Worm (Caenorhabditis elegans) whole organism, L4 larva: ENCODE results near the gene eef-1B.2.

Experiments
- F49E8.2 ChIP-seq: sonication (generic microtip); optimal IDR thresholded peaks from 2 replicates; lab custom pipeline; 2016; ENCODE audit warnings: missing compliant biosample characterization, mild to moderate bottlenecking, missing genetic modification characterization, borderline replicate concordance
- T26A8.4 ChIP-seq: fragments of 200-800 bp; sonication (Bioruptor generic); IDR thresholded peaks from 2 replicates; pipeline ENCODE4 v1.3.6; 2022; ENCODE audit warnings: missing genetic modification characterization, missing compliant biosample characterization
- Y105C5A.15 ChIP-seq: fragments of 200-800 bp; sonication (Bioruptor generic); IDR thresholded peaks from 2 replicates; pipeline ENCODE4 v1.3.6; 2022; ENCODE audit warnings: missing genetic modification characterization, missing compliant biosample characterization
- Y5F2A.4 ChIP-seq: fragments of 200-800 bp; sonication (Bioruptor generic); optimal IDR thresholded peaks from 2 replicates; lab custom pipeline; 2018; ENCODE audit warnings: mild to moderate bottlenecking, missing genetic modification characterization, missing compliant biosample characterization
- Y75B8A.6 ChIP-seq: fragments of 200-800 bp; sonication (Bioruptor generic); IDR thresholded peaks from 2 replicates; pipeline ENCODE4 v1.3.6; 2022; ENCODE audit warnings: missing genetic modification reagents, missing genetic modification characterization, missing compliant biosample characterization
- ZK337.2 ChIP-seq: fragments of 200-800 bp; sonication (Bioruptor generic); IDR thresholded peaks from 2 replicates; pipeline ENCODE4 v1.3.6; 2022; ENCODE audit warnings: missing genetic modification reagents, missing genetic modification characterization, missing compliant biosample characterization
- ZK546.5 ChIP-seq, 2 experiments: sonication (generic microtip); optimal IDR thresholded peaks; 2 replicates each; lab custom pipeline; 2017; ENCODE audit warnings: missing biosample characterization in 2 of 2, missing genetic modification characterization in 2 of 2
- ama-1 ChIP-seq: fragments of 150-350 bp; optimal IDR thresholded peaks from 2 replicates; lab custom pipeline; 2014; ENCODE audit warnings: inconsistent platforms, mixed read lengths
- arid-1 ChIP-seq: fragments of 200-800 bp; sonication (Bioruptor generic); conservative IDR thresholded peaks from 2 replicates; pipeline ENCODE4 v1.3.6; 2022; ENCODE audit warnings: missing genetic modification reagents, missing genetic modification characterization, missing compliant biosample characterization
- attf-4 ChIP-seq: sonication (generic microtip); optimal IDR thresholded peaks from 3 replicates; lab custom pipeline; 2017; ENCODE audit warnings: missing biosample characterization, missing genetic modification characterization
- ceh-32 ChIP-seq: sonication (generic microtip); optimal IDR thresholded peaks from 2 replicates; lab custom pipeline; 2016; ENCODE audit warnings: mild to moderate bottlenecking, missing genetic modification characterization, missing compliant biosample characterization; ENCODE audit not compliant: poor library complexity
- ceh-44 ChIP-seq: fragments of 200-800 bp; sonication (Bioruptor generic); IDR thresholded peaks from 2 replicates; pipeline ENCODE4 v1.3.6; 2022; ENCODE audit warnings: missing genetic modification reagents, missing genetic modification characterization, missing compliant biosample characterization
- ces-1 ChIP-seq: fragments of 150-350 bp; sonication (generic microtip); optimal IDR thresholded peaks from 4 replicates; lab custom pipeline; 2014; ENCODE audit warnings: missing biosample characterization, missing genetic modification reagents, missing genetic modification characterization
- daf-12 ChIP-seq: fragments of 150-350 bp; optimal IDR thresholded peaks from 2 replicates; lab custom pipeline; 2014; ENCODE audit warnings: missing biosample characterization, missing genetic modification reagents, missing genetic modification characterization
- daf-16 ChIP-seq, 3 experiments: sonication (generic microtip); optimal IDR thresholded peaks; 2 replicates each; lab custom pipeline; 2016 to 2017; ENCODE audit warnings: missing genetic modification characterization in 3 of 3, missing genetic modification reagents in 3 of 3, mild to moderate bottlenecking in 2 of 3, missing compliant biosample characterization in 2 of 3, missing biosample characterization in 1 of 3, moderate library complexity in 1 of 3
- dmd-6 ChIP-seq: fragments of 200-800 bp; sonication (Bioruptor generic); IDR thresholded peaks from 2 replicates; pipeline ENCODE4 v1.3.6; 2022; ENCODE audit warnings: missing genetic modification reagents, missing genetic modification characterization, missing compliant biosample characterization
- dmd-8 ChIP-seq: fragments of 200-800 bp; sonication (Bioruptor generic); IDR thresholded peaks from 2 replicates; pipeline ENCODE4 v1.3.6; 2022; ENCODE audit warnings: missing genetic modification characterization, missing compliant biosample characterization
- dpl-1 ChIP-seq: fragments of 150-350 bp; optimal IDR thresholded peaks from 2 replicates; lab custom pipeline; 2014; ENCODE audit warnings: missing biosample characterization, missing genetic modification reagents, missing genetic modification characterization
- fkh-10 ChIP-seq: fragments of 150-350 bp; optimal IDR thresholded peaks from 2 replicates; lab custom pipeline; 2014; ENCODE audit warnings: missing biosample characterization, missing genetic modification reagents, missing genetic modification characterization
- gei-8 ChIP-seq: fragments of 200-800 bp; sonication (Bioruptor generic); optimal IDR thresholded peaks from 2 replicates; lab custom pipeline; 2018; ENCODE audit warnings: mild to moderate bottlenecking, missing genetic modification characterization, missing compliant biosample characterization
- hif-1 ChIP-seq, 2 experiments: sonication (generic microtip); optimal IDR thresholded peaks; 2 replicates each; lab custom pipeline; 2016 to 2017; ENCODE audit warnings: missing compliant biosample characterization in 2 of 2, missing genetic modification characterization in 2 of 2, missing genetic modification reagents in 2 of 2, missing genotype in 2 of 2, mild to moderate bottlenecking in 1 of 2
- lim-7 ChIP-seq: fragments of 200-800 bp; sonication (Bioruptor generic); IDR thresholded peaks from 2 replicates; pipeline ENCODE4 v1.3.6; 2022; ENCODE audit warnings: missing genetic modification characterization, missing compliant biosample characterization
- lin-1 ChIP-seq: fragments of 200-800 bp; sonication (Bioruptor generic); IDR thresholded peaks from 2 replicates; pipeline ENCODE4 v1.3.6; 2022; ENCODE audit warnings: missing genetic modification reagents, missing genetic modification characterization, missing compliant biosample characterization
- lin-13 ChIP-seq: fragments of 150-350 bp; optimal IDR thresholded peaks from 2 replicates; lab custom pipeline; 2014; ENCODE audit warnings: missing biosample characterization, missing genetic modification reagents, missing genetic modification characterization
- lin-15B ChIP-seq: fragments of 150-350 bp; sonication (generic microtip); optimal IDR thresholded peaks from 3 replicates; lab custom pipeline; 2014; ENCODE audit warnings: missing biosample characterization, missing genetic modification characterization
- lin-38 ChIP-seq: fragments of 200-800 bp; sonication (Bioruptor generic); IDR thresholded peaks from 2 replicates; pipeline ENCODE4 v1.3.6; 2022; ENCODE audit warnings: missing genetic modification reagents, missing genetic modification characterization, missing compliant biosample characterization
- lin-39 ChIP-seq: fragments of 150-350 bp; optimal IDR thresholded peaks from 2 replicates; lab custom pipeline; 2014; ENCODE audit warnings: missing biosample characterization, missing genetic modification reagents, missing genetic modification characterization
- lir-3 ChIP-seq: sonication (generic microtip); optimal IDR thresholded peaks from 2 replicates; lab custom pipeline; 2016; ENCODE audit warnings: mild to moderate bottlenecking, missing genetic modification characterization, missing compliant biosample characterization
- lsy-2 ChIP-seq, 2 experiments: fragments of 150-350 bp in 1 of 2; sonication (generic microtip) in 1 of 2; optimal IDR thresholded peaks; 2 replicates each; lab custom pipeline; 2014 to 2017; ENCODE audit warnings: missing biosample characterization in 2 of 2, missing genetic modification characterization in 2 of 2
- mdt-29 ChIP-seq: fragments of 200-800 bp; sonication (Bioruptor generic); IDR thresholded peaks from 2 replicates; pipeline ENCODE4 v1.3.6; 2022; ENCODE audit warnings: missing genetic modification reagents, missing genetic modification characterization, missing compliant biosample characterization
- mep-1 ChIP-seq: fragments of 150-350 bp; sonication (generic microtip); optimal IDR thresholded peaks from 3 replicates; lab custom pipeline; 2014; ENCODE audit warnings: missing biosample characterization, missing genetic modification characterization
- mxl-2 ChIP-seq: fragments of 200-800 bp; sonication (Bioruptor generic); conservative IDR thresholded peaks from 2 replicates; pipeline ENCODE4 v1.3.6; 2022; ENCODE audit warnings: missing genetic modification reagents, missing genetic modification characterization, missing compliant biosample characterization
- mxl-3 ChIP-seq: fragments of 200-800 bp; sonication (Bioruptor generic); optimal IDR thresholded peaks from 2 replicates; lab custom pipeline; 2018; ENCODE audit warnings: mild to moderate bottlenecking, missing genetic modification characterization, missing compliant biosample characterization
- nhr-10 ChIP-seq: fragments of 150-350 bp; optimal IDR thresholded peaks from 2 replicates; lab custom pipeline; 2014; ENCODE audit warnings: missing biosample characterization, missing genetic modification characterization
- nhr-111 ChIP-seq: fragments of 200-800 bp; sonication (Bioruptor generic); optimal IDR thresholded peaks from 2 replicates; lab custom pipeline; 2018; ENCODE audit warnings: mild to moderate bottlenecking, missing genetic modification characterization, missing compliant biosample characterization
- nhr-237 ChIP-seq: sonication (generic microtip); optimal IDR thresholded peaks from 2 replicates; lab custom pipeline; 2017; ENCODE audit warnings: missing biosample characterization, missing genetic modification characterization
- nhr-41 ChIP-seq: fragments of 200-800 bp; sonication (Bioruptor generic); IDR thresholded peaks from 2 replicates; pipeline ENCODE4 v1.3.6; 2022; ENCODE audit warnings: missing genetic modification reagents, missing genetic modification characterization, missing compliant biosample characterization
- nhr-76 ChIP-seq: fragments of 150-350 bp; optimal IDR thresholded peaks from 2 replicates; lab custom pipeline; 2014; ENCODE audit warnings: missing biosample characterization, missing genetic modification characterization
- nhr-77 ChIP-seq: fragments of 150-350 bp; optimal IDR thresholded peaks from 2 replicates; lab custom pipeline; 2014; ENCODE audit warnings: missing biosample characterization, missing genetic modification characterization
- php-3 ChIP-seq: fragments of 200-800 bp; sonication (Bioruptor generic); IDR thresholded peaks from 2 replicates; pipeline ENCODE4 v1.3.6; 2022; ENCODE audit warnings: missing genetic modification reagents, missing genetic modification characterization, missing compliant biosample characterization
- pqm-1 ChIP-seq: sonication (generic microtip); optimal IDR thresholded peaks from 2 replicates; lab custom pipeline; 2017; ENCODE audit warnings: missing biosample characterization, missing genetic modification characterization
- skn-1 ChIP-seq: fragments of 150-350 bp; optimal IDR thresholded peaks from 2 replicates; lab custom pipeline; 2014; ENCODE audit warnings: missing biosample characterization, missing genetic modification characterization
- spr-1 ChIP-seq: sonication (generic microtip); optimal IDR thresholded peaks from 2 replicates; lab custom pipeline; 2016; ENCODE audit warnings: mild to moderate bottlenecking, missing genetic modification characterization, missing compliant biosample characterization
- spr-3 ChIP-seq: fragments of 200-800 bp; sonication (Bioruptor generic); optimal IDR thresholded peaks from 2 replicates; lab custom pipeline; 2018; ENCODE audit warnings: mild to moderate bottlenecking, missing genetic modification characterization, missing compliant biosample characterization
- tra-1 ChIP-seq: fragments of 200-800 bp; sonication (Bioruptor generic); IDR thresholded peaks from 2 replicates; pipeline ENCODE4 v1.3.6; 2022; ENCODE audit warnings: missing genetic modification reagents, missing genetic modification characterization, missing compliant biosample characterization
- unc-130 ChIP-seq: sonication (generic microtip); optimal IDR thresholded peaks from 2 replicates; lab custom pipeline; 2016; ENCODE audit warnings: missing genetic modification reagents, missing genetic modification characterization, missing compliant biosample characterization
- unc-39 ChIP-seq: sonication (generic microtip); optimal IDR thresholded peaks from 2 replicates; lab custom pipeline; 2017; ENCODE audit warnings: missing biosample characterization, missing genetic modification characterization
- vab-7 ChIP-seq: fragments of 200-800 bp; sonication (Bioruptor generic); IDR thresholded peaks from 2 replicates; pipeline ENCODE4 v1.3.6; 2022; ENCODE audit warnings: missing genetic modification reagents, missing genetic modification characterization, missing compliant biosample characterization
- zag-1 ChIP-seq: fragments of 150-350 bp; optimal IDR thresholded peaks from 2 replicates; lab custom pipeline; 2014; ENCODE audit warnings: missing biosample characterization, missing genetic modification characterization
- zfp-2 ChIP-seq: sonication (generic microtip); optimal IDR thresholded peaks from 2 replicates; lab custom pipeline; 2016; ENCODE audit warnings: mild to moderate bottlenecking, missing genetic modification characterization, missing compliant biosample characterization
- zfp-3 ChIP-seq: fragments of 200-800 bp; sonication (Bioruptor generic); conservative IDR thresholded peaks from 2 replicates; pipeline ENCODE4 v1.3.6; 2022; ENCODE audit warnings: missing genetic modification reagents, missing genetic modification characterization, missing compliant biosample characterization
- zip-2 ChIP-seq: fragments of 150-350 bp; optimal IDR thresholded peaks from 2 replicates; lab custom pipeline; 2014; ENCODE audit warnings: missing biosample characterization, missing genetic modification characterization

eef-1B.2 gene

ce11 chrIV:15028891-15029290 is 8.2 kb upstream of the eef-1B.2 start, which contains the start of gene Y41E3.8 (continued):
- TF ChIP-seq ceh-32 (tag; lab: Kevin White, UChicago) (no peak), dmd-8 (GFP tag; lab: Robert Waterston, UW) (no peak), lir-3 (tag; lab: Kevin White, UChicago) (no peak), lin-38 (GFP tag; lab: Robert Waterston, UW) (peak; percentile 36; the same call in 1 of the 2 replicates), spr-3 (GFP tag; lab: Kevin White, UChicago) (no peak), fkh-10 (GFP tag; lab: Kevin White, UChicago) (no peak), arid-1 (GFP tag; lab: Robert Waterston, UW) (no peak), nhr-10 (tag; lab: Kevin White, UChicago) (no peak), lin-1 (GFP tag; lab: Robert Waterston, UW) (no peak), mxl-2 (GFP tag; lab: Robert Waterston, UW) (no peak), spr-1 (tag; lab: Kevin White, UChicago) (no peak), vab-7 (GFP tag; lab: Robert Waterston, UW) (no peak), nhr-111 (no peak), T26A8.4 (GFP tag; lab: Robert Waterston, UW) (no peak), daf-12 (tag; lab: Kevin White, UChicago) (no peak), mep-1 (tag; lab: Kevin White, UChicago) (no peak), php-3 (no peak), zfp-3 (no peak), gei-8 (no peak), lin-15B (tag; lab: Kevin White, UChicago) (no peak), mxl-3 (GFP tag; lab: Kevin White, UChicago) (peak; percentile 40), pqm-1 (no peak), nhr-77 (tag; lab: Kevin White, UChicago) (no peak), Y105C5A.15 (GFP tag; lab: Robert Waterston, UW) (no peak), nhr-76 (tag; lab: Kevin White, UChicago) (no peak), nhr-237 (tag; lab: Kevin White, UChicago) (no peak), zfp-2 (no peak), lim-7 (no peak), F49E8.2 (tag; lab: Kevin White, UChicago) (no peak), ceh-44 (no peak), Y75B8A.6 (GFP tag; lab: Robert Waterston, UW) (no peak), unc-39 (tag; lab: Kevin White, UChicago) (no peak), ZK546.5 (tag; optimal IDR thresholded peaks at IDR 0.05; lab: Kevin White, UChicago) (no peak), ZK337.2 (no peak), ces-1 (no peak), dpl-1 (GFP tag; lab: Kevin White, UChicago) (peak; percentile 74), zip-2 (tag; lab: Kevin White, UChicago) (no peak), daf-16 (GFP tag; optimal IDR thresholded peaks at IDR 0.05; lab: Kevin White, UChicago) (no peak), daf-16 (tag; optimal IDR thresholded peaks at IDR 0.05; lab: Kevin White, UChicago) (peak; percentile 55), lin-39 (tag; lab: Kevin White, UChicago) (no peak), lsy-2 (tag; optimal IDR thresholded peaks at IDR 0.05; lab: Kevin White, UChicago) (peak in 1 of 2 experiments; percentile 65), lin-13 (GFP tag; lab: Kevin White, UChicago) (no peak), Y5F2A.4 (GFP tag; lab: Kevin White, UChicago) (no peak), ama-1 (lab: Kevin White, UChicago) (peak; percentile 49), mdt-29 (GFP tag; lab: Robert Waterston, UW) (no peak), nhr-41 (no peak), unc-130 (GFP tag; lab: Kevin White, UChicago) (no peak), dmd-6 (no peak), zag-1 (tag; lab: Kevin White, UChicago) (no peak), attf-4 (tag; lab: Kevin White, UChicago) (no peak), tra-1 (GFP tag; lab: Robert Waterston, UW) (no peak), skn-1 (tag; lab: Kevin White, UChicago) (no peak), hif-1 (tag; optimal IDR thresholded peaks at IDR 0.05; lab: Kevin White, UChicago) (no peak)
